Fruit fly (Drosophila melanogaster): ENCODE results near the gene CG31431.
A peak's percentile ranks its signal among the peaks of the same experiment; 100 is the strongest.

The CG31431 gene

dm6 chr3R:21874982-21875466 lies 4.5 kb downstream of the CG31431 start, which contains the start of gene CG6656:
Gene CG6656, plus strand, starts transcription at chr3R:21875293.
- TF ChIP-seq fkh (GFP tag; optimal IDR thresholded peaks at IDR 0.05) (peak; percentile 47), CG16779 (tag; optimal IDR thresholded peaks at IDR 0.05) (peak; percentile 5), CG1621 (tag; optimal IDR thresholded peaks at IDR 0.05) (peak; percentile 80), CG6163 (GFP tag; IDR thresholded peaks at IDR 0.05) (peak; percentile 76; the same call in 2 of the 3 replicates), vri (GFP tag; optimal IDR thresholded peaks at IDR 0.05) (peak; percentile 83), Eip78C (GFP tag) (peak; percentile 80), CG11294 (GFP tag; IDR thresholded peaks at IDR 0.05) (peak; percentile 33; the same call in 1 of the 2 replicates), Ets96B (tag; optimal IDR thresholded peaks at IDR 0.05) (peak; percentile 19), CG10631 (GFP tag; optimal IDR thresholded peaks at IDR 0.05) (no peak), pdm3 (GFP tag; optimal IDR thresholded peaks at IDR 0.05) (no peak), ss (GFP tag; optimal IDR thresholded peaks at IDR 0.05) (peak; percentile 22 to 49), CG8119 (GFP tag; IDR thresholded peaks at IDR 0.05) (peak; percentile 42; the same call in 2 of the 3 replicates), fd85E (GFP tag; optimal IDR thresholded peaks at IDR 0.05) (peak; percentile 17), CG8319 (GFP tag; optimal IDR thresholded peaks at IDR 0.05) (no peak), CG15336 (GFP tag; IDR thresholded peaks at IDR 0.05) (peak; percentile 64), Hr38 (GFP tag; optimal IDR thresholded peaks at IDR 0.05) (no peak), net (GFP tag; optimal IDR thresholded peaks at IDR 0.05) (peak; percentile 2), CG6854 (GFP tag; optimal IDR thresholded peaks at IDR 0.05) (peak; percentile 25), cyc (GFP tag; optimal IDR thresholded peaks at IDR 0.05) (no peak), Sox15 (GFP tag; optimal IDR thresholded peaks at IDR 0.05) (no peak), dsx (GFP tag; optimal IDR thresholded peaks at IDR 0.05; ENCODE audit: poor library complexity, severe bottlenecking) (peak; percentile 87), esn (GFP tag; optimal IDR thresholded peaks at IDR 0.05) (peak; percentile 26), CG10669 (GFP tag; optimal IDR thresholded peaks at IDR 0.05) (peak; percentile 22), CG3919 (GFP tag; optimal IDR thresholded peaks at IDR 0.05) (peak; percentile 37), Hr39 (GFP tag; optimal IDR thresholded peaks at IDR 0.05) (no peak), CG9139 (GFP tag; optimal IDR thresholded peaks at IDR 0.05) (peak; percentile 24), Sox14 (GFP tag; optimal IDR thresholded peaks at IDR 0.05) (peak; percentile 23), CG6792 (GFP tag; optimal IDR thresholded peaks at IDR 0.05) (peak; percentile 17), svp (GFP tag) (peak; percentile 58), Eip75B (GFP tag; optimal IDR thresholded peaks at IDR 0.05) (no peak), Lpt (GFP tag; optimal IDR thresholded peaks at IDR 0.05) (peak; percentile 76)

dm6 chr3R:21877636-21878035 lies 7.2 kb downstream of the CG31431 start, which contains the start of gene P5CDh2:
Gene P5CDh2, plus strand, starts transcription at chr3R:21877936.
- TF ChIP-seq CG6808 (GFP tag; optimal IDR thresholded peaks at IDR 0.05) (no peak), Hr39 (GFP tag; optimal IDR thresholded peaks at IDR 0.05) (no peak), CG8632 (GFP tag; optimal IDR thresholded peaks at IDR 0.05) (no peak)

- TF ChIP-seq CG34406 (GFP tag; optimal IDR thresholded peaks at IDR 0.05) = no peak
- TF ChIP-seq CG32006 (GFP tag; optimal IDR thresholded peaks at IDR 0.05) = no peak
- no peak for TF ChIP-seq CG3919 (GFP tag; optimal IDR thresholded peaks at IDR 0.05)
- no peak for TF ChIP-seq vri (GFP tag; optimal IDR thresholded peaks at IDR 0.05)
These were observed 8.0 kb downstream of the CG31431 start, which contains the start of gene CG34148 for dm6 chr3R:21878473-21878872. Gene CG34148, minus strand, starts transcription at chr3R:21878686.

dm6 chr3R:21880510-21880909 lies 10.0 kb downstream of the CG31431 start, which contains the start of gene CG31465:
Gene CG31465, plus strand, starts transcription at chr3R:21880810.
- no peak for TF ChIP-seq Hr38 (GFP tag; optimal IDR thresholded peaks at IDR 0.05)

Data from whole organism, prepupa.